Worm (Caenorhabditis elegans) whole organism, midembryonic: Measurements from ENCODE around the gene ric-7.

Source experiments
- T22C8.4 ChIP-seq: fragments of 200-800 bp; sonication (Bioruptor generic); IDR thresholded peaks from 2 replicates; pipeline ENCODE4 v1.3.6; 2022; ENCODE audit warnings: missing genetic modification characterization, missing compliant biosample characterization
- cog-1 ChIP-seq: sonication (generic microtip); optimal IDR thresholded peaks from 2 replicates; lab custom pipeline; 2016; ENCODE audit warnings: missing genetic modification characterization, missing compliant biosample characterization
- flt-1 ChIP-seq: fragments of 200-800 bp; sonication (Bioruptor generic); IDR thresholded peaks from 2 replicates; pipeline ENCODE4 v1.3.6; 2022; ENCODE audit warnings: missing genetic modification characterization, missing compliant biosample characterization
- klf-2 ChIP-seq: fragments of 200-800 bp; sonication (Bioruptor generic); conservative IDR thresholded peaks from 2 replicates; pipeline ENCODE4 v1.3.6; 2022; ENCODE audit warnings: missing genetic modification reagents, missing genetic modification characterization, missing compliant biosample characterization
- med-1 ChIP-seq: sonication (generic microtip); optimal IDR thresholded peaks from 2 replicates; lab custom pipeline; 2017; ENCODE audit warnings: missing genetic modification characterization, mild to moderate bottlenecking, missing compliant biosample characterization, antibody characterized with exemption, missing genetic modification reagents; ENCODE audit not compliant: insufficient read depth
- ref-1 ChIP-seq: fragments of 200-800 bp; sonication (Bioruptor generic); conservative IDR thresholded peaks from 2 replicates; pipeline ENCODE4 v1.3.6; 2022; ENCODE audit warnings: missing genetic modification reagents, missing genetic modification characterization, missing compliant biosample characterization
- tab-1 ChIP-seq: fragments of 200-800 bp; sonication (Bioruptor generic); IDR thresholded peaks from 2 replicates; pipeline ENCODE4 v1.3.6; 2022; ENCODE audit warnings: missing genetic modification characterization, missing compliant biosample characterization
- ztf-23 ChIP-seq: fragments of 200-800 bp; sonication (Bioruptor generic); IDR thresholded peaks from 2 replicates; pipeline ENCODE4 v1.3.6; 2022; ENCODE audit warnings: missing genetic modification reagents, missing genetic modification characterization, missing compliant biosample characterization
- ztf-29 ChIP-seq: fragments of 200-800 bp; sonication (Bioruptor generic); IDR thresholded peaks from 2 replicates; pipeline ENCODE4 v1.3.6; 2022; ENCODE audit warnings: missing genetic modification reagents, missing genetic modification characterization, missing compliant biosample characterization

The ric-7 gene

ce11 chrV:13961927-13962419 is 43.7 kb downstream of the ric-7 start, which contains the start of the genes algn-13 and R10D12.13:
Gene algn-13, minus strand, starts transcription at chrV:13961977.
Gene R10D12.13, plus strand, starts transcription at chrV:13962417.
- TF ChIP-seq ztf-29 = peak; percentile 68
- peak; percentile 68 for TF ChIP-seq T22C8.4 (GFP tag; lab: Robert Waterston, UW)
- no peak; the same call in 1 of the 2 replicates for TF ChIP-seq ref-1 (GFP tag; lab: Robert Waterston, UW)
- TF ChIP-seq klf-2 = peak; percentile 82; the same call in 1 of the 2 replicates
- TF ChIP-seq tab-1 (GFP tag; lab: Robert Waterston, UW) = peak; percentile 89
- TF ChIP-seq ztf-23 (GFP tag; lab: Robert Waterston, UW) = peak; percentile 89
- TF ChIP-seq cog-1 = peak; percentile 71
- peak; percentile 88 for TF ChIP-seq flt-1 (GFP tag; lab: Robert Waterston, UW)
- peak; percentile 95 for TF ChIP-seq med-1 (GFP tag; lab: Kevin White, UChicago)

ce11 chrV:13960916-13961315 is 44.8 kb downstream of the ric-7 start, which contains the start of gene srh-24:
Gene srh-24, minus strand, starts transcription at chrV:13961016.
- TF ChIP-seq cog-1 (no peak), klf-2 (no peak), T22C8.4 (GFP tag; lab: Robert Waterston, UW) (no peak), med-1 (GFP tag; lab: Kevin White, UChicago) (no peak), ztf-29 (no peak), flt-1 (GFP tag; lab: Robert Waterston, UW) (no peak), tab-1 (GFP tag; lab: Robert Waterston, UW) (no peak), ref-1 (GFP tag; lab: Robert Waterston, UW) (no peak), ztf-23 (GFP tag; lab: Robert Waterston, UW) (no peak)

- TF ChIP-seq klf-2 (no peak), flt-1 (GFP tag; lab: Robert Waterston, UW) (no peak), ztf-23 (GFP tag; lab: Robert Waterston, UW) (no peak), cog-1 (no peak), med-1 (GFP tag; lab: Kevin White, UChicago) (no peak), ref-1 (GFP tag; lab: Robert Waterston, UW) (no peak), ztf-29 (no peak), T22C8.4 (GFP tag; lab: Robert Waterston, UW) (no peak), tab-1 (GFP tag; lab: Robert Waterston, UW) (no peak)
Measured at ce11 chrV:13958247-13958646, 47.5 kb downstream of the ric-7 start, which contains the start of gene R10D12.10. Gene R10D12.10, minus strand, starts transcription at chrV:13958347.

ce11 chrV:13957691-13958090 is 48.0 kb downstream of the ric-7 start:
- TF ChIP-seq ztf-23 (GFP tag; lab: Robert Waterston, UW) (no peak), ztf-29 (no peak), flt-1 (GFP tag; lab: Robert Waterston, UW) (no peak)

- no peak for TF ChIP-seq med-1 (GFP tag; lab: Kevin White, UChicago)
- no peak for TF ChIP-seq T22C8.4 (GFP tag; lab: Robert Waterston, UW)
- TF ChIP-seq cog-1 = no peak
- no peak for TF ChIP-seq flt-1 (GFP tag; lab: Robert Waterston, UW)
- TF ChIP-seq tab-1 (GFP tag; lab: Robert Waterston, UW) = no peak
- TF ChIP-seq ztf-29 = no peak
- no peak for TF ChIP-seq ref-1 (GFP tag; lab: Robert Waterston, UW)
Measured at ce11 chrV:13955370-13956089, 50.2 kb downstream of the ric-7 start.

- no peak for TF ChIP-seq klf-2
- TF ChIP-seq cog-1 = no peak
- no peak for TF ChIP-seq med-1 (GFP tag; lab: Kevin White, UChicago)
- TF ChIP-seq flt-1 (GFP tag; lab: Robert Waterston, UW) = no peak
- TF ChIP-seq tab-1 (GFP tag; lab: Robert Waterston, UW) = no peak
- TF ChIP-seq ztf-23 (GFP tag; lab: Robert Waterston, UW) = no peak
- TF ChIP-seq ref-1 (GFP tag; lab: Robert Waterston, UW) = no peak
- TF ChIP-seq T22C8.4 (GFP tag; lab: Robert Waterston, UW) = no peak
- no peak for TF ChIP-seq ztf-29
Measured at ce11 chrV:13954056-13954455, 51.7 kb downstream of the ric-7 start, which contains the start of gene swt-6. Gene swt-6, plus strand, starts transcription at chrV:13954356.

- no peak for TF ChIP-seq ztf-23 (GFP tag; lab: Robert Waterston, UW)
- no peak for TF ChIP-seq ztf-29
- no peak for TF ChIP-seq ref-1 (GFP tag; lab: Robert Waterston, UW)
- no peak for TF ChIP-seq klf-2
- no peak for TF ChIP-seq flt-1 (GFP tag; lab: Robert Waterston, UW)
- TF ChIP-seq tab-1 (GFP tag; lab: Robert Waterston, UW) = no peak
- no peak for TF ChIP-seq T22C8.4 (GFP tag; lab: Robert Waterston, UW)
- TF ChIP-seq med-1 (GFP tag; lab: Kevin White, UChicago) = no peak
- no peak for TF ChIP-seq cog-1
Measured at ce11 chrV:13953191-13953590, 52.5 kb downstream of the ric-7 start, which contains the start of gene R10D12.8. Gene R10D12.8, minus strand, starts transcription at chrV:13953291.

- no peak for TF ChIP-seq ztf-23 (GFP tag; lab: Robert Waterston, UW)
- no peak for TF ChIP-seq flt-1 (GFP tag; lab: Robert Waterston, UW)
- no peak for TF ChIP-seq cog-1
- TF ChIP-seq T22C8.4 (GFP tag; lab: Robert Waterston, UW) = no peak
- TF ChIP-seq med-1 (GFP tag; lab: Kevin White, UChicago) = no peak
- no peak for TF ChIP-seq tab-1 (GFP tag; lab: Robert Waterston, UW)
- no peak for TF ChIP-seq ref-1 (GFP tag; lab: Robert Waterston, UW)
- no peak for TF ChIP-seq klf-2
- no peak for TF ChIP-seq ztf-29
Measured at ce11 chrV:13949752-13950151, 56.0 kb downstream of the ric-7 start, which contains the start of gene R10D12.7. Gene R10D12.7, plus strand, starts transcription at chrV:13950052.

- TF ChIP-seq tab-1 (GFP tag; lab: Robert Waterston, UW) = no peak
- TF ChIP-seq med-1 (GFP tag; lab: Kevin White, UChicago) = no peak
- no peak for TF ChIP-seq cog-1
Measured at ce11 chrV:13949010-13949409, 56.7 kb downstream of the ric-7 start, which contains the start of gene R10D12.6. Gene R10D12.6, plus strand, starts transcription at chrV:13949310.
